Fruit fly (Drosophila melanogaster): ENCODE data around the gene CG10970.

Gene CG10970

DNA sequence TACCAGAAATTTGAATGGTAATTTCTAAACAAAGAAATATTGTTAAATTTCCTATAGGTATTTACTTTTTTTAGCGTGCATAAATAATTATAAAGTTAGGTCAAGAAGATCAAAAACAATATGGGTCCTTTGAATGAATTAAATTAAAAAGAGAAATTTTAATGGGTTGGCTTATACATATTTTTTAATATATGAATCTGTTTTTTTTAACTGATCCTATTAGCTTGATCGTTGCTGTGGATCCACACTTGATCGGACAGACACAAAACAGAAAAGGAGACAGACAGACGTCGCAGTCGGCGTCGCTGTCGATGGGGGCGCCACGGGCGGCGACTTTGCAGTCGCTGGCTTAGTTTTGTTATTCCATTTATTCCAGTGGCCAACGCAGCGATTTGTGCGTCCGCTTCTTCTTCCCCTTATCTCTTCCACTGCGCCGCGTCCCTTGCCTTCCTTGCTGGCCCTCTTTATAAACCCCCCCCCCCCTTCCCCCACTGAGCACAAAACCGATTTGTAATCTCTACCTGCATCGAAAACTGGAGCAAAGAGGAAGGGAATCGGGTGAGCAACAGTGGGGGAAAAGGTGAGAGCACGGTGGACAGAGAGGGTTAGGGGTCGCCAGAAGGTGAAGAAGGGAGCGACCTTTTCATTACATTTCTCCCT, 23.4 kb downstream of the CG10970 start (continued):
- TF ChIP-seq Sox14 (GFP tag; optimal IDR thresholded peaks at IDR 0.05), result peak; percentile 74
- peak; percentile 27 for TF ChIP-seq cyc (GFP tag; optimal IDR thresholded peaks at IDR 0.05)
- TF ChIP-seq Ets96B (tag; optimal IDR thresholded peaks at IDR 0.05), result peak; percentile 92
- TF ChIP-seq CG16779 (tag; optimal IDR thresholded peaks at IDR 0.05), result peak; percentile 65
- TF ChIP-seq Ets21C (GFP tag; optimal IDR thresholded peaks at IDR 0.05), result no peak
- TF ChIP-seq lz (GFP tag; optimal IDR thresholded peaks at IDR 0.05), result peak; percentile 58
- peak; percentile 70 for TF ChIP-seq CG6792 (GFP tag; optimal IDR thresholded peaks at IDR 0.05)
- no peak for TF ChIP-seq Blimp-1 (GFP tag; optimal IDR thresholded peaks at IDR 0.05)
- peak; percentile 84 for TF ChIP-seq svp (GFP tag)
- TF ChIP-seq Lpt (GFP tag; optimal IDR thresholded peaks at IDR 0.05), result peak; percentile 76
- peak; percentile 81 for TF ChIP-seq spab (GFP tag; optimal IDR thresholded peaks at IDR 0.05)
- TF ChIP-seq CG1621 (tag; optimal IDR thresholded peaks at IDR 0.05), result peak; percentile 60
- peak; percentile 67 for TF ChIP-seq topi (GFP tag; optimal IDR thresholded peaks at IDR 0.05)
- peak; percentile 34 for TF ChIP-seq Sox15 (GFP tag; optimal IDR thresholded peaks at IDR 0.05)
- peak; percentile 40 for TF ChIP-seq CG11762 (GFP tag; optimal IDR thresholded peaks at IDR 0.05; ENCODE audit: insufficient read depth)
- peak; percentile 75 for TF ChIP-seq CG6163 (GFP tag; IDR thresholded peaks at IDR 0.05)
- TF ChIP-seq net (GFP tag; optimal IDR thresholded peaks at IDR 0.05), result peak; percentile 75
- TF ChIP-seq pdm3 (GFP tag; optimal IDR thresholded peaks at IDR 0.05), result peak; percentile 85
- TF ChIP-seq Hr38 (GFP tag; optimal IDR thresholded peaks at IDR 0.05), result no peak

DNA sequence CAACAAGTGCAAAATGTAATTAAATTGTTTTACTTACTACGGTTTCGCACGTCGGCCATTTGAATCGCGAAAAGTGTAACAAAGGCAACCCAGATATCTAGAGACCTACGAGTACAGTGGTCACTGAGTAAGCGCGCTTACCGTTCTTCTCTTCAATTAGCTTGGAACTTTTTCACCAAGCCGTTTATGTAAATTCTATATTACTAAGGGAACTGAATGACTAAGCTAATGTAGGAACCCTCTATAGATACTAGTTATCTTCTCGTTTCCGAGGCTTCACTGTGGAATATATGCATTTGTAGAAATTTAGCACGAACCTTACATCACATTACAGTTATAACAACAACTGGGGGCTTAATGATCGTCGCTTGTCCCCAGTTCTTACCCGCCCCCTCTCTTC, 24.2 kb downstream of the CG10970 start:
- TF ChIP-seq pdm3 (GFP tag; optimal IDR thresholded peaks at IDR 0.05), result peak; percentile 73
- TF ChIP-seq CG11762 (GFP tag; optimal IDR thresholded peaks at IDR 0.05; ENCODE audit: insufficient read depth), result peak; percentile 48
- peak; percentile 32 for TF ChIP-seq topi (GFP tag; optimal IDR thresholded peaks at IDR 0.05)
- TF ChIP-seq svp (GFP tag), result peak; percentile 52
- TF ChIP-seq acj6 (GFP tag; optimal IDR thresholded peaks at IDR 0.05), result peak; percentile 66
- peak; percentile 82 for TF ChIP-seq Eip78C (GFP tag)
- peak; percentile 87 for TF ChIP-seq CG15336 (GFP tag; IDR thresholded peaks at IDR 0.05)
- TF ChIP-seq CG6163 (GFP tag; IDR thresholded peaks at IDR 0.05), result peak; percentile 90
- peak; percentile 47 for TF ChIP-seq cyc (GFP tag; optimal IDR thresholded peaks at IDR 0.05)
- TF ChIP-seq CG16779 (tag; optimal IDR thresholded peaks at IDR 0.05), result no peak
- TF ChIP-seq CG10631 (GFP tag; optimal IDR thresholded peaks at IDR 0.05), result peak; percentile 45
- peak; percentile 58 for TF ChIP-seq achi (GFP tag; optimal IDR thresholded peaks at IDR 0.05)
- TF ChIP-seq salr (GFP tag; optimal IDR thresholded peaks at IDR 0.05), result peak in 1 of 2 experiments; percentile 50
- TF ChIP-seq lz (GFP tag; optimal IDR thresholded peaks at IDR 0.05), result peak; percentile 5
- peak; percentile 37 for TF ChIP-seq fd59A (GFP tag; optimal IDR thresholded peaks at IDR 0.05)
- peak; percentile 13 for TF ChIP-seq Smox (GFP tag; optimal IDR thresholded peaks at IDR 0.05)
- peak; percentile 46 for TF ChIP-seq net (GFP tag; optimal IDR thresholded peaks at IDR 0.05)
- TF ChIP-seq CG8632 (GFP tag; optimal IDR thresholded peaks at IDR 0.05), result peak; percentile 3
- peak; percentile 88 for TF ChIP-seq eg (GFP tag; IDR thresholded peaks at IDR 0.05)
- peak; percentile 50 for TF ChIP-seq dsx (GFP tag; optimal IDR thresholded peaks at IDR 0.05; ENCODE audit: poor library complexity, severe bottlenecking)
- peak; percentile 33 for TF ChIP-seq CG31627 (GFP tag; optimal IDR thresholded peaks at IDR 0.05)
- peak; percentile 75 for TF ChIP-seq Gug (GFP tag; IDR thresholded peaks at IDR 0.05)
- TF ChIP-seq CG34406 (GFP tag; optimal IDR thresholded peaks at IDR 0.05), result peak; percentile 5
- peak; percentile 49 for TF ChIP-seq Sox15 (GFP tag; optimal IDR thresholded peaks at IDR 0.05)
- peak; percentile 30 for TF ChIP-seq CG7368 (GFP tag; optimal IDR thresholded peaks at IDR 0.05)
- peak; percentile 57 for TF ChIP-seq CG3032 (tag; optimal IDR thresholded peaks at IDR 0.05)
- TF ChIP-seq CG4318 (GFP tag; optimal IDR thresholded peaks at IDR 0.05), result peak; percentile 57
- peak; percentile 62 for TF ChIP-seq CG32006 (GFP tag; optimal IDR thresholded peaks at IDR 0.05)
- no peak for TF ChIP-seq spab (GFP tag; optimal IDR thresholded peaks at IDR 0.05)
- TF ChIP-seq Lpt (GFP tag; optimal IDR thresholded peaks at IDR 0.05), result peak; percentile 45
- peak; percentile 72 for TF ChIP-seq CG6276 (GFP tag; optimal IDR thresholded peaks at IDR 0.05)
- peak; percentile 66 for TF ChIP-seq Sox14 (GFP tag; optimal IDR thresholded peaks at IDR 0.05)
- TF ChIP-seq Hr38 (GFP tag; optimal IDR thresholded peaks at IDR 0.05), result no peak
- TF ChIP-seq CG8319 (GFP tag; optimal IDR thresholded peaks at IDR 0.05), result no peak
- TF ChIP-seq Ets96B (tag; optimal IDR thresholded peaks at IDR 0.05), result peak; percentile 66
- TF ChIP-seq dac (GFP tag; optimal IDR thresholded peaks at IDR 0.05), result peak; percentile 26
- TF ChIP-seq Hr39 (GFP tag; optimal IDR thresholded peaks at IDR 0.05), result peak; percentile 58
- TF ChIP-seq vri (GFP tag; optimal IDR thresholded peaks at IDR 0.05), result no peak
- TF ChIP-seq esn (GFP tag; optimal IDR thresholded peaks at IDR 0.05), result no peak
- peak; percentile 35 for TF ChIP-seq CG11902 (GFP tag; optimal IDR thresholded peaks at IDR 0.05)
- no peak for TF ChIP-seq CG6808 (GFP tag; optimal IDR thresholded peaks at IDR 0.05)
- TF ChIP-seq ss (GFP tag; optimal IDR thresholded peaks at IDR 0.05), result peak; percentile 16 to 47
